Fruit fly (Drosophila melanogaster) whole organism, embryonic: Measurements from ENCODE around the gene east.

Experiments
- Antp ChIP-seq: fragments of 200-800 bp; sonication (Bioruptor generic); optimal IDR thresholded peaks from 3 replicates; lab custom pipeline; 2016; ENCODE audit warnings: missing biosample characterization, missing genetic modification characterization
- Atf-2 ChIP-seq: fragments of 200-800 bp; sonication (Bioruptor generic); optimal IDR thresholded peaks from 2 replicates; lab custom pipeline; 2016; ENCODE audit warnings: missing biosample characterization, missing genetic modification characterization
- Bgb ChIP-seq: fragments of 200-800 bp; sonication (Bioruptor generic); IDR thresholded peaks from 2 replicates; pipeline ENCODE4 v1.3.6; 2022; ENCODE audit warnings: missing biosample characterization, missing genetic modification characterization; ENCODE audit not compliant: partially characterized antibody
- CG11398 ChIP-seq: fragments of 200-800 bp; sonication (Bioruptor generic); optimal IDR thresholded peaks from 2 replicates; lab custom pipeline; 2016; ENCODE audit warnings: missing biosample characterization, missing genetic modification characterization
- CG11504 ChIP-seq: fragments of 200-800 bp; sonication (Bioruptor generic); optimal IDR thresholded peaks from 3 replicates; lab custom pipeline; 2019; ENCODE audit warnings: missing biosample characterization, mild to moderate bottlenecking, missing genetic modification characterization, moderate library complexity
- CG11696 ChIP-seq: fragments of 200-800 bp; sonication (Bioruptor generic); IDR thresholded peaks from 2 replicates; pipeline ENCODE4 v1.3.6; 2022; ENCODE audit warnings: missing biosample characterization, missing genetic modification characterization
- CG13287 ChIP-seq: fragments of 200-800 bp; sonication (Bioruptor generic); IDR thresholded peaks from 2 replicates; pipeline ENCODE4 v1.3.6; 2022; ENCODE audit warnings: missing biosample characterization, missing genetic modification characterization; ENCODE audit not compliant: partially characterized antibody
- CG15073 ChIP-seq: fragments of 200-800 bp; sonication (Bioruptor generic); optimal IDR thresholded peaks from 2 replicates; lab custom pipeline; 2016; ENCODE audit warnings: missing biosample characterization, missing genetic modification characterization
- CG15269 ChIP-seq: fragments of 200-800 bp; sonication (Bioruptor generic); optimal IDR thresholded peaks from 2 replicates; lab custom pipeline; 2018; ENCODE audit warnings: missing biosample characterization, mild to moderate bottlenecking, missing genetic modification characterization, moderate library complexity
- CG15696 ChIP-seq: fragments of 200-800 bp; sonication (Bioruptor generic); optimal IDR thresholded peaks from 2 replicates; lab custom pipeline; 2019; ENCODE audit warnings: missing biosample characterization, mild to moderate bottlenecking, missing genetic modification characterization, moderate library complexity
- CG17568 ChIP-seq: fragments of 200-800 bp; sonication (Bioruptor generic); optimal IDR thresholded peaks from 2 replicates; lab custom pipeline; 2018; ENCODE audit warnings: missing biosample characterization, mild to moderate bottlenecking, missing genetic modification characterization, moderate library complexity
- CG17829 ChIP-seq: fragments of 200-800 bp; optimal IDR thresholded peaks from 2 replicates; lab custom pipeline; 2019; ENCODE audit warnings: missing biosample characterization, mild to moderate bottlenecking, missing genetic modification characterization, moderate library complexity
- CG2889 ChIP-seq: fragments of 200-800 bp; sonication (Bioruptor generic); IDR thresholded peaks from 3 replicates; pipeline ENCODE4 v1.3.6; 2022; ENCODE audit warnings: missing biosample characterization, missing genetic modification characterization
- CG31224 ChIP-seq: fragments of 200-800 bp; sonication (Bioruptor generic); IDR thresholded peaks from 2 replicates; pipeline ENCODE4 v1.3.6; 2022; ENCODE audit warnings: missing biosample characterization, missing genetic modification characterization
- CG34422 ChIP-seq: fragments of 200-800 bp; sonication (Bioruptor generic); IDR thresholded peaks from 3 replicates; pipeline ENCODE4 v1.3.6; 2022; ENCODE audit warnings: missing biosample characterization, missing genetic modification characterization
- CG3726 ChIP-seq: fragments of 200-800 bp; sonication (Bioruptor generic); IDR thresholded peaks from 3 replicates; pipeline ENCODE4, ENCODE4 v1.3.6; 2022; ENCODE audit warnings: missing biosample characterization, missing genetic modification characterization
- CG7745 ChIP-seq: fragments of 200-800 bp; sonication (Bioruptor generic); optimal IDR thresholded peaks from 2 replicates; lab custom pipeline; 2018; ENCODE audit warnings: missing biosample characterization, mild to moderate bottlenecking, missing genetic modification characterization, moderate library complexity
- CG7786 ChIP-seq: fragments of 200-800 bp; sonication (Bioruptor generic); optimal IDR thresholded peaks from 2 replicates; lab custom pipeline; 2016; ENCODE audit warnings: missing biosample characterization, missing genetic modification characterization
- CG8359 ChIP-seq: fragments of 200-800 bp; sonication (Bioruptor generic); optimal IDR thresholded peaks from 2 replicates; lab custom pipeline; 2017; ENCODE audit warnings: missing biosample characterization, mild to moderate bottlenecking, missing genetic modification characterization, borderline replicate concordance
- CG9932 ChIP-seq: fragments of 200-800 bp; sonication (Bioruptor generic); IDR thresholded peaks from 2 replicates; pipeline ENCODE4 v1.3.6; 2022; ENCODE audit warnings: missing biosample characterization, missing genetic modification characterization
- Dref ChIP-seq: fragments of 200-800 bp; sonication (Bioruptor generic); IDR thresholded peaks from 2 replicates; pipeline ENCODE4 v1.3.6; 2022; ENCODE audit warnings: missing biosample characterization, missing genetic modification characterization
- Gug ChIP-seq: fragments of 200-800 bp; sonication (Bioruptor generic); IDR thresholded peaks from 4 replicates; pipeline ENCODE4 v1.3.6; 2022; ENCODE audit warnings: missing biosample characterization, missing genetic modification characterization
- HLH3B ChIP-seq: fragments of 200-800 bp; sonication (Bioruptor generic); IDR thresholded peaks from 2 replicates; pipeline ENCODE4 v1.3.6; 2022; ENCODE audit warnings: missing biosample characterization, missing genetic modification characterization
- Hmx ChIP-seq: fragments of 200-800 bp; sonication (Bioruptor generic); optimal IDR thresholded peaks from 2 replicates; lab custom pipeline; 2016; ENCODE audit warnings: missing biosample characterization, missing genetic modification characterization
- Lpt ChIP-seq: fragments of >200 bp; optimal IDR thresholded peaks from 2 replicates; lab custom pipeline; 2018; ENCODE audit warnings: missing biosample characterization, missing genetic modification characterization
- MBD-R2 ChIP-seq: fragments of 200-800 bp; sonication (Bioruptor generic); IDR thresholded peaks from 2 replicates; pipeline ENCODE4 v1.3.6; 2022; ENCODE audit warnings: missing biosample characterization, missing genetic modification characterization
- NFAT ChIP-seq: fragments of 200-800 bp; sonication (Bioruptor generic); IDR thresholded peaks from 2 replicates; pipeline ENCODE4 v1.3.6; 2022; ENCODE audit warnings: missing biosample characterization, missing genetic modification characterization
- Sry-δ ChIP-seq: fragments of 200-800 bp; sonication (Bioruptor generic); optimal IDR thresholded peaks from 2 replicates; lab custom pipeline; 2016; ENCODE audit warnings: missing biosample characterization, missing genetic modification characterization
- Taf1 ChIP-seq: fragments of 200-800 bp; sonication (Bioruptor generic); IDR thresholded peaks from 2 replicates; pipeline ENCODE4 v1.3.6; 2022; ENCODE audit warnings: missing biosample characterization, missing genetic modification characterization
- Xbp1 ChIP-seq: fragments of 200-800 bp; sonication (Bioruptor generic); optimal IDR thresholded peaks from 3 replicates; lab custom pipeline; 2016; ENCODE audit warnings: missing biosample characterization, mild to moderate bottlenecking, missing genetic modification characterization
- YL-1 ChIP-seq: fragments of 200-800 bp; sonication (Bioruptor generic); optimal IDR thresholded peaks from 3 replicates; lab custom pipeline; 2017; ENCODE audit warnings: missing biosample characterization, mild to moderate bottlenecking, missing genetic modification characterization
- abd-A ChIP-seq: fragments of 200-800 bp; sonication (Bioruptor generic); optimal IDR thresholded peaks from 3 replicates; lab custom pipeline; 2019; ENCODE audit warnings: missing biosample characterization, mild to moderate bottlenecking, missing genetic modification characterization, moderate library complexity
- ato ChIP-seq: fragments of 200-800 bp; sonication (Bioruptor generic); IDR thresholded peaks from 2 replicates; pipeline ENCODE4 v1.3.6; 2022; ENCODE audit warnings: missing biosample characterization, missing genetic modification characterization; ENCODE audit not compliant: partially characterized antibody
- bbx ChIP-seq: fragments of 200-800 bp; sonication (Bioruptor generic); IDR thresholded peaks from 2 replicates; pipeline ENCODE4 v1.3.6; 2022; ENCODE audit warnings: missing biosample characterization, missing genetic modification characterization; ENCODE audit not compliant: partially characterized antibody
- bsh ChIP-seq, 2 experiments: fragments of 200-800 bp; sonication (Bioruptor generic); optimal IDR thresholded peaks; 2 replicates each; lab custom pipeline; 2017 to 2018; ENCODE audit warnings: mild to moderate bottlenecking in 2 of 2, missing biosample characterization in 2 of 2, missing genetic modification characterization in 2 of 2, moderate library complexity in 1 of 2
- da ChIP-seq: fragments of 200-800 bp; sonication (Bioruptor generic); optimal IDR thresholded peaks from 2 replicates; lab custom pipeline; 2016; ENCODE audit warnings: missing biosample characterization, missing genetic modification characterization
- dpn ChIP-seq, 2 experiments: fragments of 200-800 bp; sonication (Bioruptor generic); optimal IDR thresholded peaks; 3 replicates each; lab custom pipeline; 2016; ENCODE audit warnings: missing biosample characterization in 2 of 2, missing genetic modification characterization in 2 of 2
- ems ChIP-seq: fragments of 200-800 bp; sonication (Bioruptor generic); optimal IDR thresholded peaks from 3 replicates; lab custom pipeline; 2016; ENCODE audit warnings: missing biosample characterization, missing genetic modification characterization
- exex ChIP-seq: fragments of 200-800 bp; sonication (Bioruptor generic); optimal IDR thresholded peaks from 4 replicates; lab custom pipeline; 2018; ENCODE audit warnings: missing biosample characterization, mild to moderate bottlenecking, missing genetic modification characterization, moderate library complexity
- inv ChIP-seq: fragments of 200-800 bp; sonication (Bioruptor generic); IDR thresholded peaks from 2 replicates; pipeline ENCODE4 v1.3.6; 2022; ENCODE audit warnings: missing biosample characterization, missing genetic modification characterization; ENCODE audit not compliant: partially characterized antibody
- kah ChIP-seq: fragments of 200-800 bp; sonication (Bioruptor generic); optimal IDR thresholded peaks from 2 replicates; lab custom pipeline; 2018; ENCODE audit warnings: missing biosample characterization, mild to moderate bottlenecking, missing genetic modification characterization
- kni ChIP-seq: fragments of 200-800 bp; sonication (Bioruptor generic); optimal IDR thresholded peaks from 3 replicates; lab custom pipeline; 2017; ENCODE audit warnings: mild to moderate bottlenecking, missing biosample characterization, missing genetic modification reagents, missing genetic modification characterization
- onecut ChIP-seq: fragments of 200-800 bp; sonication (Bioruptor generic); IDR thresholded peaks from 2 replicates; pipeline ENCODE4 v1.3.6; 2022; ENCODE audit warnings: missing biosample characterization, missing genetic modification characterization
- prd ChIP-seq, 3 experiments: fragments of >200 bp in 2 of 3; fragments of 200-800 bp in 1 of 3; sonication (Bioruptor generic) in 1 of 3; optimal IDR thresholded peaks in 2 of 3; IDR thresholded peaks in 1 of 3; 2 replicates in 2 of 3; 3 replicates in 1 of 3; pipeline versions ENCODE4 v1.3.6 to Lab custom; 2017 to 2022; ENCODE audit warnings: missing biosample characterization in 1 of 3, missing genetic modification characterization in 1 of 3
- sima ChIP-seq: fragments of 200-800 bp; sonication (Bioruptor generic); optimal IDR thresholded peaks from 2 replicates; lab custom pipeline; 2016; ENCODE audit warnings: missing biosample characterization, missing genetic modification characterization
- slbo ChIP-seq: fragments of 200-800 bp; sonication (Bioruptor generic); IDR thresholded peaks from 2 replicates; pipeline ENCODE4 v1.3.6; 2022; ENCODE audit warnings: missing biosample characterization, missing genetic modification characterization
- sna ChIP-seq: fragments of 200-800 bp; sonication (Bioruptor generic); IDR thresholded peaks from 2 replicates; pipeline ENCODE4 v1.3.6; 2022; ENCODE audit warnings: missing biosample characterization, missing genetic modification characterization; ENCODE audit not compliant: partially characterized antibody
- tio ChIP-seq: fragments of 200-800 bp; sonication (Bioruptor generic); optimal IDR thresholded peaks from 2 replicates; lab custom pipeline; 2017; ENCODE audit warnings: missing biosample characterization, missing genetic modification characterization, inconsistent platforms
- tx ChIP-seq: fragments of 200-800 bp; sonication (Bioruptor generic); optimal IDR thresholded peaks from 2 replicates; lab custom pipeline; 2016; ENCODE audit warnings: missing biosample characterization, missing genetic modification characterization
- zf30C ChIP-seq: fragments of 200-800 bp; sonication (Bioruptor generic); optimal IDR thresholded peaks from 3 replicates; lab custom pipeline; 2018; ENCODE audit warnings: missing biosample characterization, mild to moderate bottlenecking, missing genetic modification characterization

Gene east

DNA sequence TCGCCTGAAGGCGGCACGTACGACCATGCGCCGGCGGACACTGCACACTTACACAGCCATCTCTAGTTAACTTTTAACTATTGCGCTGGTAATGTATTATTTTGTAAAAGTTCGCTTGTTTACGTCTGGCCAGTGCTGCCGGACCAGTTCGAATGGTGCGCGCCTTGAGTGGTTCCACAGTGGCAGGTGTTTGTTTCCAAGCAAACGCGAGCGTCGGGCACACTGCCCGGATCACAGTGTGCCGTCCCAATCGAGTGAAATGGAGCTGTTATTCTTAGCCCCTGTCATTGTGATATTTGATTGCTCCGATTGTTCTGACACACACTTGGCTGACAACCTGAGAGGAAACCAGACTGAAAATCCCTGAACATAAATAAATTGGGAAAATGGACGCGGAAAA is 62.7 kb downstream of the east start, which contains the start of gene CG4199 (continued):
- TF ChIP-seq prd (optimal IDR thresholded peaks at IDR 0.05; lab: Kevin White, UChicago) (no peak), prd (GFP tag; IDR thresholded peaks at IDR 0.05; lab: Robert Waterston, UW) (no peak), Lpt (GFP tag; lab: Kevin White, UChicago) (no peak), zf30C (no peak), CG8359 (GFP tag; lab: Kevin White, UChicago) (no peak), Taf1 (GFP tag; lab: Robert Waterston, UW) (no peak), CG2889 (GFP tag; lab: Robert Waterston, UW) (no peak), ems (GFP tag; lab: Kevin White, UChicago) (peak; percentile 5), CG9932 (GFP tag; lab: Robert Waterston, UW) (peak; percentile 38; the same call in 1 of the 2 replicates), Atf-2 (no peak), CG31224 (GFP tag; lab: Robert Waterston, UW) (no peak), NFAT (GFP tag; lab: Robert Waterston, UW) (peak; percentile 18; the same call in 1 of the 2 replicates), CG15073 (GFP tag; lab: Kevin White, UChicago) (no peak), MBD-R2 (peak; percentile 95), CG7786 (GFP tag; lab: Kevin White, UChicago) (no peak), slbo (GFP tag; lab: Robert Waterston, UW) (peak; percentile 34; the same call in 1 of the 2 replicates), onecut (GFP tag; lab: Robert Waterston, UW) (peak; percentile 19; the same call in 1 of the 2 replicates), bsh (GFP tag; optimal IDR thresholded peaks at IDR 0.05; lab: Kevin White, UChicago) (no peak), CG15696 (tag; lab: Kevin White, UChicago) (no peak), dpn (GFP tag; optimal IDR thresholded peaks at IDR 0.05; lab: Kevin White, UChicago) (peak in 1 of 2 experiments; percentile 17), CG11398 (GFP tag; lab: Kevin White, UChicago) (no peak), CG13287 (GFP tag; lab: Robert Waterston, UW) (peak; percentile 53; the same call in 1 of the 2 replicates), Bgb (GFP tag; lab: Robert Waterston, UW) (peak; percentile 52), tx (no peak), Antp (GFP tag; lab: Kevin White, UChicago) (no peak), bbx (GFP tag; lab: Robert Waterston, UW) (peak; percentile 48), Xbp1 (GFP tag; lab: Kevin White, UChicago) (no peak), abd-A (tag; lab: Kevin White, UChicago) (no peak), sima (GFP tag; lab: Kevin White, UChicago) (no peak), inv (GFP tag; lab: Robert Waterston, UW) (no peak), tio (GFP tag; lab: Kevin White, UChicago) (no peak), YL-1 (GFP tag; lab: Kevin White, UChicago) (peak; percentile 24), sna (GFP tag; lab: Robert Waterston, UW) (peak; percentile 20; the same call in 1 of the 2 replicates), CG3726 (GFP tag; lab: Robert Waterston, UW) (no peak), Sry-δ (GFP tag; lab: Kevin White, UChicago) (peak; percentile 67), CG34422 (peak; percentile 47; the same call in 1 of the 3 replicates), CG11696 (GFP tag; lab: Robert Waterston, UW) (no peak), Hmx (GFP tag; lab: Kevin White, UChicago) (no peak), CG17568 (GFP tag; lab: Kevin White, UChicago) (no peak), Dref (peak; percentile 44), exex (tag; lab: Kevin White, UChicago) (no peak), HLH3B (GFP tag; lab: Robert Waterston, UW) (no peak), CG17829 (peak; percentile 18), CG15269 (no peak), da (GFP tag; lab: Kevin White, UChicago) (peak; percentile 20), ato (no peak), CG7745 (tag; lab: Kevin White, UChicago) (no peak), kah (GFP tag; lab: Kevin White, UChicago) (peak; percentile 90), CG11504 (tag; lab: Kevin White, UChicago) (peak; percentile 25), kni (GFP tag; lab: Kevin White, UChicago) (no peak), Gug (GFP tag; lab: Robert Waterston, UW) (no peak)
